Fruit fly (Drosophila melanogaster) whole organism: ENCODE results near the gene eIF4E1.

ENCODE experiments used
- CG8478 ChIP-seq: fragments of >200 bp; optimal IDR thresholded peaks from 2 replicates; lab custom pipeline; 2018; ENCODE audit warnings: inconsistent platforms
- Dll ChIP-seq: fragments of >200 bp; optimal IDR thresholded peaks from 2 replicates; lab custom pipeline; 2017
- EcR ChIP-seq, 2 experiments: fragments of >200 bp; optimal IDR thresholded peaks; 2 replicates each; lab custom pipeline; 2017; ENCODE audit warnings: missing biosample characterization in 2 of 2, missing genetic modification characterization in 2 of 2, missing genetic modification reagents in 2 of 2
- pan ChIP-seq: fragments of >200 bp; optimal IDR thresholded peaks from 2 replicates; lab custom pipeline; 2017
- psq ChIP-seq: fragments of >200 bp; optimal IDR thresholded peaks from 2 replicates; lab custom pipeline; 2017
- usp ChIP-seq: fragments of >200 bp; optimal IDR thresholded peaks from 2 replicates; lab custom pipeline; 2017; ENCODE audit warnings: missing biosample characterization, missing genetic modification characterization, mixed read lengths

Gene eIF4E1

dm6 chr3L:9364131-9364530, 38.1 kb downstream of the eIF4E1 start, which contains the start of gene mRRF1:
TSS of gene mRRF1 (plus strand) at chr3L:9364350.
- TF ChIP-seq CG8478 (lab: Kevin White, UChicago) (no peak), EcR (GFP tag; optimal IDR thresholded peaks at IDR 0.05; lab: Kevin White, UChicago) (no peak), pan (lab: Kevin White, UChicago) (no peak), Dll (lab: Kevin White, UChicago) (no peak), usp (GFP tag; lab: Kevin White, UChicago) (no peak), psq (lab: Kevin White, UChicago) (no peak)

DNA sequence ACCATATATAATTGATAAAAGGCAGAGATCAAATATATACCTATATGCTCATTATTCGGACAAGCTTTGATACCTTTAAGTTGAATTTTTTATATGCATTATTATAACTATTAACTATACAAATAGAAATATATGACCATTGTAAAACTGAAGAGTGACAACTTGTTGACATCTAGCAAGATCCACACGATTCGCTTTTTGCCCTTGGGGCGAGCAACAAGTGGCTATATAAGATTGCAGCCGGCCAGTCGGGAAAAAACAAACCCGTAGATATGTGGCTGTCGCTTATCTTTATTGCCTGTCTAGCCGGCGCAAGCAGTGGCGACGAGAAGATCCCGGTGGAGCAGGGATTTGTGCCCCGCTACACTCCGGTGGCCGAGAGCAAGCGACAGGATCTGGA, 40.4 kb downstream of the eIF4E1 start, which contains the start of gene CG34456:
Gene CG34456, plus strand, starts transcription at position 215 of the 400 bp plus-strand sequence.
- TF ChIP-seq CG8478 (lab: Kevin White, UChicago) (no peak), pan (lab: Kevin White, UChicago) (no peak)

- TF ChIP-seq Dll (lab: Kevin White, UChicago) (no peak), CG8478 (lab: Kevin White, UChicago) (no peak), psq (lab: Kevin White, UChicago) (no peak), pan (lab: Kevin White, UChicago) (no peak), usp (GFP tag; lab: Kevin White, UChicago) (no peak), EcR (GFP tag; optimal IDR thresholded peaks at IDR 0.05; lab: Kevin White, UChicago) (no peak)
Measured at dm6 chr3L:9360217-9360692, 42.0 kb downstream of the eIF4E1 start, which contains the start of gene Pdxk. TSS of gene Pdxk (plus strand) at chr3L:9360316.

dm6 chr3L:9358713-9359040, 43.6 kb downstream of the eIF4E1 start, which contains the start of the genes UGP and Svip:
TSS of gene UGP (minus strand) at chr3L:9358935.
TSS of gene Svip (plus strand) at chr3L:9358999.
- no peak for TF ChIP-seq usp (GFP tag; lab: Kevin White, UChicago)
- no peak for TF ChIP-seq EcR (GFP tag; optimal IDR thresholded peaks at IDR 0.05; lab: Kevin White, UChicago)
- TF ChIP-seq psq (lab: Kevin White, UChicago) = no peak
- no peak for TF ChIP-seq CG8478 (lab: Kevin White, UChicago)
- no peak for TF ChIP-seq Dll (lab: Kevin White, UChicago)
- no peak for TF ChIP-seq pan (lab: Kevin White, UChicago)

- no peak for TF ChIP-seq EcR (GFP tag; optimal IDR thresholded peaks at IDR 0.05; lab: Kevin White, UChicago)
Measured at dm6 chr3L:9357830-9358712, 44.2 kb downstream of the eIF4E1 start.

- TF ChIP-seq CG8478 (lab: Kevin White, UChicago) (no peak), EcR (GFP tag; optimal IDR thresholded peaks at IDR 0.05; lab: Kevin White, UChicago) (no peak), Dll (lab: Kevin White, UChicago) (no peak), pan (lab: Kevin White, UChicago) (no peak), usp (GFP tag; lab: Kevin White, UChicago) (no peak), psq (lab: Kevin White, UChicago) (no peak)
Measured at dm6 chr3L:9356138-9356753, 46.0 kb downstream of the eIF4E1 start.

DNA sequence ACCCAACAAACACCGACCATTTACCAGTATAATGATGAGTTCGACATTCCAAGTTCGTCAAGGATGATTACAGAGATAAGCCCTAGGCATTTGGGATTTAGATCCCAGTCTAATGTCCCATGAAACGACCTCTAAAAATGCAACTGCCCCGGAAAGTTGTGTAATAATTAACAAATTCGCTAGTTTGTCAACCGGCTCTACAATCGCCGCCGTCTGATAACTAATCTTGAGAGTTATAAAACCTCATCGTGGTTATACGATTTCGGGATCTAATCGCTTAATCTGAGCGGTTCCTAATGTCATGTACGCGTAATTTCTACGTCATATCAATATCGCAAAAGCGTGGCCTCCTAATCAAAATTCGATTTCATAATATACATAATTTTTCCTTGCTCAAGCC, 46.7 kb downstream of the eIF4E1 start:
- no peak for TF ChIP-seq usp (GFP tag; lab: Kevin White, UChicago)
- TF ChIP-seq EcR (GFP tag; optimal IDR thresholded peaks at IDR 0.05; lab: Kevin White, UChicago) = no peak
- TF ChIP-seq CG8478 (lab: Kevin White, UChicago) = no peak
- TF ChIP-seq Dll (lab: Kevin White, UChicago) = no peak
- no peak for TF ChIP-seq psq (lab: Kevin White, UChicago)
- no peak for TF ChIP-seq pan (lab: Kevin White, UChicago)

DNA sequence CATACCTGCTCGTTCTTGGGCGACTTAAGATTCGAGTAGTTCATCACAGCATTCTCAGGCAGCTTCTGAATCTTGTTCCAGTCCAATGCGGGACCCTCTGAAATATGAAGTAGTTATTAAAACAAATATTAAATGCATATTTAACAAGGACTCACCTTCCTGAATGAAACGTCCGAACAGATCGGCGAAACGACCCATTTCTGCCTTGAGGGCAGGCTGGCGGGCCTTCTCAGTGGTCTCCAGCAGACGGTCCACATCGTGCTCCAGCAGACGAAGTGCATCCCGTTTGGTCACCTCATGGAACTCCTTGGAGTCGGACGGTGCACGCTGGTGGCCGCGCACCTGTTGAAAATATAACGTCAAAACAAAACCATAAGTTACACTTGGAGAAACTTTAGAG, 48.5 kb downstream of the eIF4E1 start, which contains the start of gene CG32040:
Gene CG32040, plus strand, starts transcription at position 301 of the 400 bp plus-strand sequence.
- TF ChIP-seq Dll (lab: Kevin White, UChicago) = no peak
- no peak for TF ChIP-seq EcR (GFP tag; optimal IDR thresholded peaks at IDR 0.05; lab: Kevin White, UChicago)
- no peak for TF ChIP-seq CG8478 (lab: Kevin White, UChicago)
- TF ChIP-seq pan (lab: Kevin White, UChicago) = no peak
- no peak for TF ChIP-seq psq (lab: Kevin White, UChicago)
- TF ChIP-seq usp (GFP tag; lab: Kevin White, UChicago) = no peak
